Fruit fly (Drosophila melanogaster) whole organism, pupa: ENCODE measurements around the gene CG3457.

Experiments used
- CG10348 ChIP-seq: fragments of 200-800 bp; sonication (Bioruptor generic); IDR thresholded peaks from 2 replicates; pipeline ENCODE4 v1.3.6; 2022; ENCODE audit warnings: missing biosample characterization, missing genetic modification characterization
- CG17806 ChIP-seq: fragments of 200-800 bp; sonication (Bioruptor generic); optimal IDR thresholded peaks from 2 replicates; lab custom pipeline; 2018; ENCODE audit warnings: missing biosample characterization, mild to moderate bottlenecking, missing genetic modification characterization, moderate library complexity
- CG4496 ChIP-seq: fragments of 200-800 bp; sonication (Bioruptor generic); IDR thresholded peaks from 3 replicates; pipeline ENCODE4 v1.3.6; 2022; ENCODE audit warnings: missing biosample characterization, missing genetic modification characterization
- Ets98B ChIP-seq: fragments of 200-800 bp; sonication (Bioruptor generic); IDR thresholded peaks from 2 replicates; pipeline ENCODE4 v1.3.6; 2022; ENCODE audit warnings: missing biosample characterization, missing genetic modification characterization

dm6 chrX:2139610-2140009, 48.0 kb upstream of the CG3457 start:
- TF ChIP-seq CG17806 (tag; lab: Kevin White, UChicago) (no peak), CG4496 (GFP tag; lab: Robert Waterston, UW) (no peak), Ets98B (GFP tag; lab: Robert Waterston, UW) (no peak), CG10348 (GFP tag; lab: Robert Waterston, UW) (no peak)
